Worm (Caenorhabditis elegans) whole organism, midembryonic: ENCODE measurements around the gene F13E9.12.

Source experiments
- tab-1 ChIP-seq: fragments of 200-800 bp; sonication (Bioruptor generic); IDR thresholded peaks from 2 replicates; pipeline ENCODE4 v1.3.6; 2022; ENCODE audit warnings: missing genetic modification characterization, missing compliant biosample characterization
- ztf-23 ChIP-seq: fragments of 200-800 bp; sonication (Bioruptor generic); IDR thresholded peaks from 2 replicates; pipeline ENCODE4 v1.3.6; 2022; ENCODE audit warnings: missing genetic modification reagents, missing genetic modification characterization, missing compliant biosample characterization
- ztf-29 ChIP-seq: fragments of 200-800 bp; sonication (Bioruptor generic); IDR thresholded peaks from 2 replicates; pipeline ENCODE4 v1.3.6; 2022; ENCODE audit warnings: missing genetic modification reagents, missing genetic modification characterization, missing compliant biosample characterization

DNA sequence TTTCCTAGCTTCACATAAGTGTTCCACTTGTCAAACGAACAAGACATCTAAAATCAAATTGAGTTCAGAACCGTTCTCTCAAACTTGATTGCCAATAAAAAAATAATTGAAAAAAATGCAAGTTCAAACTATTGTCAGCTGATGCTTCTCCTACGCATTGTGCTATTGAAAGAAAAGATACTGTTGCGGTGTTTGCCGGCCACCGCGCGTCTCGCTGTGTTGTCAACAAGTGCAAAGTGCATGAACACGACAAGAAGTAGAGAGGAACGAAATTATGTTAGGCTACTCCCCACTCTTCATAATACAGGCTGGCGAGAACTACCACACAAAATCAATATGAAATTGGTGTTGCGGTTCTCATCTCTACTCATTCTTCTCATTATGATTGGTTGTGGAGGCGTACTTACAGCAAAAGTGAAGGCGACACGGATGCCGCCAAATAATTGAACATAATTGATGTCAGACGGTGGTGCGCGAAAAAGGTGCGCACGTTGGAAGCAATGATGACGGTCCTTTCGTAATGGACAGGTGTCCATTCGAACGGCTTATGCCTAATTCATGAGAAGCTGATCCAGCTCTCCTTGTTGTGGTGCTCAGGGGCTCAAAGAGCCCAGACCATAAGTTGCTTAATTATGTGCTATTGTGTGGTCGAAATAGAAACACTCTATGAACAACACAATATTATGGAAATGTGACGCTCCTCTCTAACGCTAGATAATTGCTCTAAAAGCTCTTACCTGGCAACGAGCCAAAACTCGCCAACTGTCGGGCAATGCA is 6.9 kb downstream of the F13E9.12 start:
- 0 out of 2 replicates have a peak, but pooled peaks have one; percentile 4 for TF ChIP-seq tab-1 (GFP tag; lab: Robert Waterston, UW)
- no peak for TF ChIP-seq ztf-23 (GFP tag; lab: Robert Waterston, UW)
- TF ChIP-seq ztf-29 (GFP tag; lab: Robert Waterston, UW): peak; percentile 67; the same call in 1 of the 2 replicates
